2 fruit fly cellular contexts compared by ENCODE assay signal in genomic region chr4:192540-192939, dm6.
TF ChIP-seq lines count a peak whose summit lies in the region.

No protein-coding gene starts in this region.

- no peak for TF ChIP-seq CTCF in whole organism, embryonic (GFP tag; optimal IDR thresholded peaks at IDR 0.05; lab: Kevin White, UChicago)

TF ChIP-seq in whole organism, embryonic, 481 proteins besides CTCF, POLR2A, EP300 and RAD21:
- TF ChIP-seq CG6272 (GFP tag; IDR thresholded peaks at IDR 0.05; lab: Robert Waterston, UW) (no peak), CG1233 (GFP tag; optimal IDR thresholded peaks at IDR 0.05; lab: Kevin White, UChicago) (no peak), CG1603 (tag; optimal IDR thresholded peaks at IDR 0.05; lab: Kevin White, UChicago) (peak; percentile 2), D19A (tag; optimal IDR thresholded peaks at IDR 0.05; lab: Kevin White, UChicago) (peak; percentile 70), insv (GFP tag; optimal IDR thresholded peaks at IDR 0.05; lab: Kevin White, UChicago) (no peak), CG12155 (GFP tag; optimal IDR thresholded peaks at IDR 0.05; lab: Kevin White, UChicago) (no peak), Med (GFP tag; lab: Kevin White, UChicago) (peak; percentile 35), CG12942 (GFP tag; optimal IDR thresholded peaks at IDR 0.05; lab: Kevin White, UChicago) (no peak), CG18476 (GFP tag; optimal IDR thresholded peaks at IDR 0.05; lab: Kevin White, UChicago) (no peak), CG30020 (tag; optimal IDR thresholded peaks at IDR 0.05; lab: Kevin White, UChicago) (peak; percentile 81), Drgx (GFP tag; IDR thresholded peaks at IDR 0.05; lab: Robert Waterston, UW) (no peak), Opbp (GFP tag; IDR thresholded peaks at IDR 0.05; lab: Robert Waterston, UW; ENCODE audit: partially characterized antibody) (no peak), row (GFP tag; IDR thresholded peaks at IDR 0.05; lab: Robert Waterston, UW) (peak; percentile 11; the same call in 1 of the 3 replicates), CG7928 (GFP tag; optimal IDR thresholded peaks at IDR 0.05; lab: Kevin White, UChicago) (no peak)

TF ChIP-seq in whole organism, prepupa, 60 proteins besides CTCF, POLR2A, EP300 and RAD21:
- TF ChIP-seq Eip78C (GFP tag; lab: Kevin White, UChicago) (peak; percentile 58), Smox (GFP tag; optimal IDR thresholded peaks at IDR 0.05; lab: Kevin White, UChicago) (no peak)
